Fruit fly (Drosophila melanogaster) Kc167 (cell line): Measurements from ENCODE around the gene CG4115.

Experiments used
- h ChIP-seq: fragments of >200 bp; optimal IDR thresholded peaks from 3 replicates; lab custom pipeline; 2018; ENCODE audit warnings: missing external identifiers
- insv ChIP-seq: fragments of >200 bp; optimal IDR thresholded peaks from 3 replicates; lab custom pipeline; 2018; ENCODE audit warnings: missing external identifiers
- psq ChIP-seq: fragments of >200 bp; optimal IDR thresholded peaks from 2 replicates; lab custom pipeline; 2017; ENCODE audit warnings: missing external identifiers
- ttk ChIP-seq: sonication (Bioruptor generic); optimal IDR thresholded peaks from 2 replicates; lab custom pipeline; 2017; ENCODE audit warnings: missing external identifiers

- TF ChIP-seq psq (lab: Kevin White, UChicago) (no peak), h (no peak), insv (no peak), ttk (no peak)
These were observed 38.2 kb downstream of the CG4115 start for dm6 chr3R:12398054-12398453.
